Fruit fly (Drosophila melanogaster) whole organism, pupa: ENCODE data around the gene CG13458.

Experiments used
- CG10348 ChIP-seq: fragments of 200-800 bp; sonication (Bioruptor generic); IDR thresholded peaks from 2 replicates; pipeline ENCODE4 v1.3.6; 2022; ENCODE audit warnings: missing biosample characterization, missing genetic modification characterization
- CG15710 ChIP-seq: fragments of 200-800 bp; sonication (Bioruptor generic); optimal IDR thresholded peaks from 2 replicates; lab custom pipeline; 2018; ENCODE audit warnings: missing biosample characterization, mild to moderate bottlenecking, missing genetic modification characterization, moderate library complexity
- CG9948 ChIP-seq: fragments of 200-800 bp; sonication (Bioruptor generic); optimal IDR thresholded peaks from 2 replicates; lab custom pipeline; 2018; ENCODE audit warnings: missing biosample characterization, mild to moderate bottlenecking, missing genetic modification characterization, moderate library complexity
- D1 ChIP-seq: fragments of 200-800 bp; sonication (Bioruptor generic); optimal IDR thresholded peaks from 2 replicates; lab custom pipeline; 2018; ENCODE audit warnings: missing biosample characterization, mild to moderate bottlenecking, missing genetic modification characterization, moderate library complexity
- EcR ChIP-seq: fragments of 200-800 bp; sonication (Bioruptor generic); optimal IDR thresholded peaks from 3 replicates; lab custom pipeline; 2019; ENCODE audit warnings: missing biosample characterization, missing genetic modification characterization, mild to moderate bottlenecking, moderate library complexity, missing genetic modification reagents
- fd96Ca ChIP-seq: fragments of 200-800 bp; sonication (Bioruptor generic); IDR thresholded peaks from 3 replicates; pipeline ENCODE4 v1.3.6; 2022; ENCODE audit warnings: missing biosample characterization, missing genetic modification characterization

dm6 chr3L:15098659-15099512 is 14.5 kb upstream of the CG13458 start:
- peak; percentile 74 for TF ChIP-seq CG15710
- TF ChIP-seq EcR (GFP tag; lab: Kevin White, UChicago) = no peak
- peak; percentile 92 for TF ChIP-seq CG9948 (tag; lab: Kevin White, UChicago)
- peak; percentile 87 for TF ChIP-seq D1
- TF ChIP-seq CG10348 (GFP tag; lab: Robert Waterston, UW) = no peak
- TF ChIP-seq fd96Ca = no peak
